Worm (Caenorhabditis elegans) whole organism, early embryonic: ENCODE results near the gene pfut-1.

ENCODE experiments used
- B0310.2 ChIP-seq: sonication (generic microtip); optimal IDR thresholded peaks from 2 replicates; lab custom pipeline; 2016; ENCODE audit warnings: mild to moderate bottlenecking, missing genetic modification characterization, missing compliant biosample characterization
- ama-1 ChIP-seq: fragments of 150-350 bp; optimal IDR thresholded peaks from 2 replicates; lab custom pipeline; 2014
- ceh-36 ChIP-seq: sonication (generic microtip); optimal IDR thresholded peaks from 2 replicates; lab custom pipeline; 2016; ENCODE audit warnings: missing genetic modification characterization, inconsistent platforms, missing compliant biosample characterization
- flt-1 ChIP-seq: fragments of 200-800 bp; sonication (Bioruptor generic); IDR thresholded peaks from 2 replicates; pipeline ENCODE4 v1.3.6; 2022; ENCODE audit warnings: missing genetic modification characterization, missing compliant biosample characterization
- hmbx-1 ChIP-seq: sonication (generic microtip); optimal IDR thresholded peaks from 2 replicates; lab custom pipeline; 2016; ENCODE audit warnings: mild to moderate bottlenecking, missing genetic modification characterization, missing compliant biosample characterization
- hmg-4 ChIP-seq: fragments of 200-800 bp; sonication (Bioruptor generic); optimal IDR thresholded peaks from 2 replicates; lab custom pipeline; 2018; ENCODE audit warnings: mild to moderate bottlenecking, missing genetic modification characterization, missing compliant biosample characterization
- hnd-1 ChIP-seq: sonication (generic microtip); optimal IDR thresholded peaks from 2 replicates; lab custom pipeline; 2016; ENCODE audit warnings: missing genetic modification characterization, missing compliant biosample characterization
- scrt-1 ChIP-seq: fragments of 200-800 bp; sonication (Bioruptor generic); IDR thresholded peaks from 2 replicates; pipeline ENCODE4 v1.3.6; 2022; ENCODE audit warnings: missing genetic modification characterization, missing compliant biosample characterization
- sea-1 ChIP-seq: fragments of 200-800 bp; sonication (Bioruptor generic); conservative IDR thresholded peaks from 2 replicates; pipeline ENCODE4 v1.3.6; 2022; ENCODE audit warnings: missing genetic modification characterization, missing compliant biosample characterization
- tbx-11 ChIP-seq: fragments of 200-800 bp; sonication (Bioruptor generic); IDR thresholded peaks from 2 replicates; pipeline ENCODE4 v1.3.6; 2022; ENCODE audit warnings: missing genetic modification characterization, missing compliant biosample characterization
- tbx-37 ChIP-seq: fragments of 200-800 bp; sonication (Bioruptor generic); conservative IDR thresholded peaks from 2 replicates; pipeline ENCODE4 v1.3.6; 2022; ENCODE audit warnings: missing genetic modification reagents, missing genetic modification characterization, missing compliant biosample characterization
- tra-4 ChIP-seq: sonication (generic microtip); optimal IDR thresholded peaks from 2 replicates; lab custom pipeline; 2017; ENCODE audit warnings: missing genetic modification characterization, missing compliant biosample characterization

- TF ChIP-seq flt-1 (GFP tag; lab: Robert Waterston, UW) (no peak), ama-1 (lab: Kevin White, UChicago) (no peak), hmg-4 (GFP tag; lab: Kevin White, UChicago) (no peak), ceh-36 (tag; lab: Kevin White, UChicago) (no peak), tbx-11 (GFP tag; lab: Robert Waterston, UW) (no peak), hnd-1 (tag; lab: Kevin White, UChicago) (no peak), tbx-37 (GFP tag; lab: Robert Waterston, UW) (no peak), scrt-1 (GFP tag; lab: Robert Waterston, UW) (no peak), tra-4 (tag; lab: Kevin White, UChicago) (no peak), hmbx-1 (tag; lab: Kevin White, UChicago) (no peak), sea-1 (GFP tag; lab: Robert Waterston, UW) (no peak), B0310.2 (tag; lab: Kevin White, UChicago) (no peak)
Measured at ce11 chrX:3178501-3178900, 12.9 kb downstream of the pfut-1 start, which contains the start of gene klp-4.
